Worm (Caenorhabditis elegans): Measurements from ENCODE around the gene cpr-3.

- TF ChIP-seq unc-62 (GFP tag; optimal IDR thresholded peaks at IDR 0.05), result no peak
- TF ChIP-seq unc-39 (tag; optimal IDR thresholded peaks at IDR 0.05), result no peak
- no peak for TF ChIP-seq sptf-1 (tag; optimal IDR thresholded peaks at IDR 0.05)
- no peak for TF ChIP-seq ham-2 (GFP tag; optimal IDR thresholded peaks at IDR 0.05)
- no peak for TF ChIP-seq lin-13 (tag; optimal IDR thresholded peaks at IDR 0.05)
- TF ChIP-seq snpc-4 (tag; optimal IDR thresholded peaks at IDR 0.05), result no peak
- no peak for TF ChIP-seq mep-1 (tag; optimal IDR thresholded peaks at IDR 0.05)
- no peak for TF ChIP-seq nhr-12 (tag; optimal IDR thresholded peaks at IDR 0.05)
Observed at ce11 chrV:15341404-15341803, 42.9 kb upstream of the cpr-3 start, which contains the start of gene clec-229.

Measured in whole organism, mixed stage, embryonic.